Fruit fly (Drosophila melanogaster) whole organism, adult: ENCODE data around the gene CG31960.

Source experiments
- CG12768 ChIP-seq: fragments of 200-800 bp; sonication (Bioruptor generic); optimal IDR thresholded peaks from 2 replicates; lab custom pipeline; 2017; ENCODE audit warnings: missing biosample characterization, missing genetic modification characterization, mild to moderate bottlenecking, moderate library complexity, missing genetic modification reagents
- CG14711 ChIP-seq: fragments of 200-800 bp; sonication (Bioruptor generic); optimal IDR thresholded peaks from 2 replicates; lab custom pipeline; 2018; ENCODE audit warnings: missing biosample characterization, mild to moderate bottlenecking, missing genetic modification characterization, moderate library complexity
- CG33017 ChIP-seq: fragments of 200-800 bp; sonication (Bioruptor generic); optimal IDR thresholded peaks from 2 replicates; lab custom pipeline; 2018; ENCODE audit warnings: missing biosample characterization, mild to moderate bottlenecking, missing genetic modification characterization, moderate library complexity
- CG7045 ChIP-seq: fragments of 200-800 bp; sonication (Bioruptor generic); optimal IDR thresholded peaks from 2 replicates; lab custom pipeline; 2017; ENCODE audit warnings: missing biosample characterization, mild to moderate bottlenecking, missing genetic modification characterization
- CG7101 ChIP-seq: fragments of 200-800 bp; sonication (Bioruptor generic); optimal IDR thresholded peaks from 2 replicates; lab custom pipeline; 2018; ENCODE audit warnings: missing biosample characterization, mild to moderate bottlenecking, missing genetic modification characterization, moderate library complexity
- Clk ChIP-seq: fragments of 200-800 bp; sonication (Bioruptor generic); optimal IDR thresholded peaks from 2 replicates; lab custom pipeline; 2017; ENCODE audit warnings: missing biosample characterization, missing genetic modification characterization
- Crg-1 ChIP-seq: fragments of 200-800 bp; sonication (Bioruptor generic); optimal IDR thresholded peaks from 2 replicates; lab custom pipeline; 2016; ENCODE audit warnings: missing biosample characterization, missing genetic modification characterization
- Hr96 ChIP-seq: fragments of 200-800 bp; sonication (Bioruptor generic); optimal IDR thresholded peaks from 2 replicates; lab custom pipeline; 2016; ENCODE audit warnings: missing biosample characterization, missing genetic modification characterization
- bab1 ChIP-seq: fragments of 200-800 bp; sonication (Bioruptor generic); optimal IDR thresholded peaks from 3 replicates; lab custom pipeline; 2019; ENCODE audit warnings: missing biosample characterization, mild to moderate bottlenecking, missing genetic modification characterization, moderate library complexity
- kay ChIP-seq: fragments of 200-800 bp; sonication (Bioruptor generic); peaks from one replicate; lab custom pipeline; 2016; ENCODE audit warnings: missing biosample characterization, missing genetic modification characterization, borderline replicate concordance
- ovo ChIP-seq: fragments of 200-800 bp; sonication (Bioruptor generic); optimal IDR thresholded peaks from 2 replicates; lab custom pipeline; 2016; ENCODE audit warnings: missing biosample characterization, missing genetic modification characterization
- pad ChIP-seq: fragments of 200-800 bp; sonication (Bioruptor generic); optimal IDR thresholded peaks from 3 replicates; lab custom pipeline; 2017; ENCODE audit warnings: missing biosample characterization, missing genetic modification characterization, mild to moderate bottlenecking, moderate library complexity, missing genetic modification reagents

DNA sequence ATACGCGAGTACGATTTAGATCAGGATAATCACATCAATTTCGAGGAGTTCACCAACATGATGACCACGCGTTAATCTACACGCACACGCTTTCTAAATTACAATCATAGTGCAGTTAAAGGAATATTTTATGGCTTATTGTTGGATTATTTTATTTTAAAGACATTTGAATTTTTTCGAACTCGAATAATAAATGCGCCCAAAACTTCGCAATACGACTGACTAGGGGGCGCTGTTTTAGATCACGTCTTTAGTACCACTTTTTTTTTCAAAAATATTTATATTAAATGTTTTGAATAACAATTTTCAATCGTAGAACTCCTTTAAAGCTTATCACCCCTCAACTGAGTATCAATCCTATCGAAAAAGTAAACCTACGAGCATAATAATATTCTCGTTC, 655 bp downstream of the CG31960 start:
- no peak for TF ChIP-seq kay (GFP tag; lab: Kevin White, UChicago)
- TF ChIP-seq CG7101, result no peak
- TF ChIP-seq ovo (GFP tag; lab: Kevin White, UChicago), result no peak
- TF ChIP-seq CG33017 (tag; lab: Kevin White, UChicago), result no peak
- no peak for TF ChIP-seq pad (GFP tag; lab: Kevin White, UChicago)
- TF ChIP-seq Crg-1 (GFP tag; lab: Kevin White, UChicago), result no peak
- TF ChIP-seq Clk (GFP tag; lab: Kevin White, UChicago), result no peak
- TF ChIP-seq CG12768, result no peak
- no peak for TF ChIP-seq CG7045 (GFP tag; lab: Kevin White, UChicago)
- no peak for TF ChIP-seq CG14711
- no peak for TF ChIP-seq bab1 (GFP tag; lab: Kevin White, UChicago)
- TF ChIP-seq Hr96 (GFP tag; lab: Kevin White, UChicago), result no peak
